Worm (Caenorhabditis elegans) whole organism, mixed stage, embryonic: Measurements from ENCODE around the gene mksr-1.
A peak's percentile ranks its signal among the peaks of the same experiment; 100 is the strongest.

Experiments used
- M03D4.4 ChIP-seq: sonication (generic microtip); optimal IDR thresholded peaks from 2 replicates; lab custom pipeline; 2017; ENCODE audit warnings: mild to moderate bottlenecking, missing genetic modification characterization, missing compliant biosample characterization
- bed-3 ChIP-seq: fragments of 200-800 bp; sonication (Bioruptor generic); optimal IDR thresholded peaks from 3 replicates; lab custom pipeline; 2018; ENCODE audit warnings: mild to moderate bottlenecking, missing genetic modification characterization, moderate library complexity, missing compliant biosample characterization
- blmp-1 ChIP-seq: fragments of 150-350 bp; optimal IDR thresholded peaks from 2 replicates; lab custom pipeline; 2014; ENCODE audit warnings: missing biosample characterization, missing genetic modification characterization
- ceh-43 ChIP-seq: fragments of 200-800 bp; sonication (Bioruptor generic); optimal IDR thresholded peaks from 2 replicates; lab custom pipeline; 2018; ENCODE audit warnings: mild to moderate bottlenecking, missing genetic modification characterization, moderate library complexity, missing compliant biosample characterization
- ceh-83 ChIP-seq: fragments of 200-800 bp; sonication (Bioruptor generic); optimal IDR thresholded peaks from 2 replicates; lab custom pipeline; 2018; ENCODE audit warnings: mild to moderate bottlenecking, missing genetic modification characterization, missing compliant biosample characterization
- ces-1 ChIP-seq: fragments of 150-350 bp; optimal IDR thresholded peaks from 2 replicates; lab custom pipeline; 2014; ENCODE audit warnings: missing biosample characterization, missing genetic modification reagents, missing genetic modification characterization
- drap-1 ChIP-seq: fragments of 200-800 bp; sonication (Bioruptor generic); optimal IDR thresholded peaks from 3 replicates; lab custom pipeline; 2018; ENCODE audit warnings: mild to moderate bottlenecking, missing genetic modification characterization, missing compliant biosample characterization
- elt-1 ChIP-seq: sonication (generic microtip); optimal IDR thresholded peaks from 2 replicates; lab custom pipeline; 2017; ENCODE audit warnings: missing genetic modification characterization, mild to moderate bottlenecking, missing compliant biosample characterization, antibody characterized with exemption, moderate library complexity, borderline replicate concordance; ENCODE audit not compliant: insufficient read depth
- ham-2 ChIP-seq: fragments of 200-800 bp; sonication (Bioruptor generic); optimal IDR thresholded peaks from 2 replicates; lab custom pipeline; 2018; ENCODE audit warnings: mild to moderate bottlenecking, missing genetic modification characterization, missing compliant biosample characterization
- hlh-1 ChIP-seq: fragments of 150-350 bp; optimal IDR thresholded peaks from 2 replicates; lab custom pipeline; 2014; ENCODE audit warnings: missing biosample characterization, missing genetic modification reagents, missing genetic modification characterization
- lin-13 ChIP-seq: fragments of 150-350 bp; optimal IDR thresholded peaks from 2 replicates; lab custom pipeline; 2014; ENCODE audit warnings: missing biosample characterization, missing genetic modification characterization
- lin-32 ChIP-seq: fragments of 200-800 bp; sonication (Bioruptor generic); optimal IDR thresholded peaks from 2 replicates; lab custom pipeline; 2018; ENCODE audit warnings: mild to moderate bottlenecking, missing genetic modification characterization, missing compliant biosample characterization
- mab-5 ChIP-seq: fragments of 150-350 bp; optimal IDR thresholded peaks from 2 replicates; lab custom pipeline; 2014; ENCODE audit warnings: missing biosample characterization, missing genetic modification characterization
- mep-1 ChIP-seq: fragments of 150-350 bp; optimal IDR thresholded peaks from 2 replicates; lab custom pipeline; 2017; ENCODE audit warnings: missing biosample characterization, missing genetic modification reagents, missing genetic modification characterization, inconsistent platforms
- mls-2 ChIP-seq: sonication (generic microtip); optimal IDR thresholded peaks from 2 replicates; lab custom pipeline; 2016; ENCODE audit warnings: mild to moderate bottlenecking, missing genetic modification characterization, moderate library complexity, missing compliant biosample characterization
- nhr-12 ChIP-seq: fragments of 150-350 bp; optimal IDR thresholded peaks from 2 replicates; lab custom pipeline; 2014; ENCODE audit warnings: missing biosample characterization, missing genetic modification characterization
- nhr-237 ChIP-seq: fragments of 150-350 bp; optimal IDR thresholded peaks from 2 replicates; lab custom pipeline; 2014; ENCODE audit warnings: missing biosample characterization, missing genetic modification characterization
- nhr-28 ChIP-seq: fragments of 150-350 bp; optimal IDR thresholded peaks from 2 replicates; lab custom pipeline; 2014; ENCODE audit warnings: missing biosample characterization, missing genetic modification characterization
- sem-2 ChIP-seq: fragments of 200-800 bp; sonication (Bioruptor generic); optimal IDR thresholded peaks from 2 replicates; lab custom pipeline; 2018; ENCODE audit warnings: mild to moderate bottlenecking, missing genetic modification characterization, missing compliant biosample characterization
- sptf-1 ChIP-seq: sonication (generic microtip); optimal IDR thresholded peaks from 2 replicates; lab custom pipeline; 2017; ENCODE audit warnings: mild to moderate bottlenecking, missing genetic modification characterization, moderate library complexity, missing compliant biosample characterization
- unc-39 ChIP-seq: fragments of 150-350 bp; optimal IDR thresholded peaks from 2 replicates; lab custom pipeline; 2014; ENCODE audit warnings: missing biosample characterization, missing genetic modification characterization
- zip-8 ChIP-seq: fragments of 150-350 bp; optimal IDR thresholded peaks from 2 replicates; lab custom pipeline; 2014; ENCODE audit warnings: missing biosample characterization, missing genetic modification characterization
- ztf-11 ChIP-seq: fragments of 150-350 bp; optimal IDR thresholded peaks from 2 replicates; lab custom pipeline; 2014; ENCODE audit warnings: missing biosample characterization, missing genetic modification characterization

Gene mksr-1

ce11 chrX:1021835-1022311 lies 47.1 kb downstream of the mksr-1 start (continued):
- no peak for TF ChIP-seq bed-3
- TF ChIP-seq mep-1 (tag; lab: Kevin White, UChicago), result no peak
- no peak for TF ChIP-seq ceh-43 (GFP tag; lab: Kevin White, UChicago)
- TF ChIP-seq ztf-11 (tag; lab: Kevin White, UChicago), result no peak
- TF ChIP-seq hlh-1 (tag; lab: Kevin White, UChicago), result peak; percentile 21
- TF ChIP-seq nhr-28, result no peak
- TF ChIP-seq, all 35 proteins: peak for 9

DNA sequence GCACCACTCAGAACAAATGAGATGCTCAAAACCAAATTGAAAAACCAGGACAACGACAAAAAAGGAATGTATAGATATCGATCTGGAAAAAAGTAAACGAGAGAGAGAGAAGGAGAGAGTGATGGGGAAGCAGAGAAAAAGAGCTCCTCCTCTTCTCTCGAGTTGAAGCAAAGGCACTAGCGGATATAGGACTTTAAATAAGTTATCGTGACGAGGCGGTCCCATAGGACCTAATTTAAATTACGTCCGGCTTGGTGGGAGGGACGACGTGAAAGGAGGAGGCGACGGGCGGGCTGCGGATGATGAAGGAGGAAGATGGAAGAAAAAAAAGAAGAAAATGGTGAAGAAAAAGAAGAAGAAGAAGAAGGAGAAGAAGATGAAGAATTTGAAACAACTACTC lies 50.3 kb downstream of the mksr-1 start:
- TF ChIP-seq drap-1 (GFP tag; lab: Kevin White, UChicago) (no peak), ceh-83 (GFP tag; lab: Kevin White, UChicago) (no peak), sem-2 (GFP tag; lab: Kevin White, UChicago) (no peak), sptf-1 (tag; lab: Kevin White, UChicago) (no peak), elt-1 (no peak), mls-2 (tag; lab: Kevin White, UChicago) (peak; percentile 40), ces-1 (GFP tag; lab: Kevin White, UChicago) (peak; percentile 99), M03D4.4 (tag; lab: Kevin White, UChicago) (peak; percentile 12), nhr-12 (tag; lab: Kevin White, UChicago) (no peak), bed-3 (no peak), ceh-43 (GFP tag; lab: Kevin White, UChicago) (no peak), lin-13 (no peak), lin-32 (GFP tag; lab: Kevin White, UChicago) (no peak), ham-2 (no peak), nhr-237 (tag; lab: Kevin White, UChicago) (peak; percentile 2), hlh-1 (tag; lab: Kevin White, UChicago) (no peak)

- TF ChIP-seq zip-8 (tag; lab: Kevin White, UChicago) (no peak), ztf-11 (tag; lab: Kevin White, UChicago) (no peak), mab-5 (no peak), M03D4.4 (tag; lab: Kevin White, UChicago) (no peak), mls-2 (tag; lab: Kevin White, UChicago) (no peak), nhr-28 (no peak), blmp-1 (tag; lab: Kevin White, UChicago) (no peak), ceh-43 (GFP tag; lab: Kevin White, UChicago) (no peak), unc-39 (no peak), elt-1 (no peak), sem-2 (GFP tag; lab: Kevin White, UChicago) (no peak), sptf-1 (tag; lab: Kevin White, UChicago) (no peak), nhr-12 (tag; lab: Kevin White, UChicago) (no peak), ces-1 (GFP tag; lab: Kevin White, UChicago) (no peak), drap-1 (GFP tag; lab: Kevin White, UChicago) (no peak), lin-32 (GFP tag; lab: Kevin White, UChicago) (no peak), hlh-1 (tag; lab: Kevin White, UChicago) (no peak), bed-3 (no peak), lin-13 (no peak)
Observed at ce11 chrX:1017456-1017855, 51.5 kb downstream of the mksr-1 start, which contains the start of the genes F55A4.13 and nlf-1. Gene F55A4.13 (minus strand): TSS chrX:1017556. Gene nlf-1 (minus strand): TSS chrX:1017567.
